Fruit fly (Drosophila melanogaster) whole organism, embryonic: ENCODE results near the gene BomBc3.
A peak's percentile ranks its signal among the peaks of the same experiment; 100 is the strongest.

Experiments
- C15 ChIP-seq: fragments of 200-800 bp; sonication (Bioruptor generic); IDR thresholded peaks from 3 replicates; pipeline ENCODE4 v1.3.6; 2022; ENCODE audit warnings: missing biosample characterization, missing genetic modification characterization
- CG10147 ChIP-seq: fragments of 200-800 bp; sonication (Bioruptor generic); optimal IDR thresholded peaks from 2 replicates; lab custom pipeline; 2019; ENCODE audit warnings: missing biosample characterization, mild to moderate bottlenecking, missing genetic modification characterization, moderate library complexity
- CG10565 ChIP-seq: fragments of 200-800 bp; sonication (Bioruptor generic); optimal IDR thresholded peaks from 3 replicates; lab custom pipeline; 2016; ENCODE audit warnings: missing biosample characterization, mild to moderate bottlenecking, missing genetic modification characterization
- CG11696 ChIP-seq: fragments of 200-800 bp; sonication (Bioruptor generic); IDR thresholded peaks from 2 replicates; pipeline ENCODE4 v1.3.6; 2022; ENCODE audit warnings: missing biosample characterization, missing genetic modification characterization
- CG1233 ChIP-seq: fragments of 200-800 bp; sonication (Bioruptor generic); optimal IDR thresholded peaks from 4 replicates; lab custom pipeline; 2018; ENCODE audit warnings: missing biosample characterization, mild to moderate bottlenecking, missing genetic modification characterization
- CG12659 ChIP-seq: fragments of 200-800 bp; sonication (Bioruptor generic); optimal IDR thresholded peaks from 3 replicates; lab custom pipeline; 2017; ENCODE audit warnings: mild to moderate bottlenecking, missing biosample characterization, missing genetic modification reagents, missing genetic modification characterization
- CG12744 ChIP-seq: fragments of 200-800 bp; sonication (Bioruptor generic); optimal IDR thresholded peaks from 2 replicates; lab custom pipeline; 2016; ENCODE audit warnings: missing biosample characterization, missing genetic modification characterization
- CG13123 ChIP-seq: fragments of 200-800 bp; sonication (Bioruptor generic); optimal IDR thresholded peaks from 2 replicates; lab custom pipeline; 2016; ENCODE audit warnings: missing biosample characterization, missing genetic modification characterization
- CG13624 ChIP-seq: fragments of 200-800 bp; sonication (Bioruptor generic); optimal IDR thresholded peaks from 2 replicates; lab custom pipeline; 2016; ENCODE audit warnings: missing biosample characterization, missing genetic modification characterization
- CG14014 ChIP-seq: fragments of 200-800 bp; sonication (Bioruptor generic); IDR thresholded peaks from 2 replicates; pipeline ENCODE4 v1.3.6; 2022; ENCODE audit warnings: missing biosample characterization, missing genetic modification characterization
- CG17186 ChIP-seq: fragments of 200-800 bp; sonication (Bioruptor generic); optimal IDR thresholded peaks from 3 replicates; lab custom pipeline; 2017; ENCODE audit warnings: missing biosample characterization, missing genetic modification reagents, missing genetic modification characterization
- CG17361 ChIP-seq: fragments of 200-800 bp; sonication (Bioruptor generic); IDR thresholded peaks from 3 replicates; pipeline ENCODE4 v1.3.6; 2022; ENCODE audit warnings: missing biosample characterization, missing genetic modification characterization
- CG17829 ChIP-seq: fragments of 200-800 bp; optimal IDR thresholded peaks from 2 replicates; lab custom pipeline; 2019; ENCODE audit warnings: missing biosample characterization, mild to moderate bottlenecking, missing genetic modification characterization, moderate library complexity
- CG1832 ChIP-seq: fragments of 200-800 bp; sonication (Bioruptor generic); optimal IDR thresholded peaks from 2 replicates; lab custom pipeline; 2017; ENCODE audit warnings: missing biosample characterization, mild to moderate bottlenecking, missing genetic modification characterization, inconsistent platforms
- CG31388 ChIP-seq: fragments of 200-800 bp; sonication (Bioruptor generic); optimal IDR thresholded peaks from 2 replicates; lab custom pipeline; 2016; ENCODE audit warnings: missing biosample characterization, missing genetic modification characterization
- CG6175 ChIP-seq: fragments of 200-800 bp; sonication (Bioruptor generic); IDR thresholded peaks from 3 replicates; pipeline ENCODE4 v1.3.6; 2022; ENCODE audit warnings: missing biosample characterization, missing genetic modification characterization
- CG6854 ChIP-seq: fragments of 200-800 bp; sonication (Bioruptor generic); optimal IDR thresholded peaks from 3 replicates; lab custom pipeline; 2017; ENCODE audit warnings: missing biosample characterization, mild to moderate bottlenecking, missing genetic modification characterization
- CG7357 ChIP-seq: fragments of 200-800 bp; sonication (Bioruptor generic); IDR thresholded peaks from 3 replicates; pipeline ENCODE4 v1.3.6; 2022; ENCODE audit warnings: missing biosample characterization, missing genetic modification characterization
- CG8290 ChIP-seq, 3 experiments: fragments of 200-800 bp; sonication (Bioruptor generic); optimal IDR thresholded peaks; 2 replicates each; lab custom pipeline; 2016 to 2019; ENCODE audit warnings: missing biosample characterization in 3 of 3, missing genetic modification characterization in 3 of 3, mild to moderate bottlenecking in 2 of 3, moderate library complexity in 1 of 3
- D ChIP-seq, 2 experiments: fragments of 200-800 bp in 1 of 2; fragments of >200 bp in 1 of 2; sonication (Bioruptor generic) in 1 of 2; optimal IDR thresholded peaks; 2 replicates in 1 of 2; 3 replicates in 1 of 2; lab custom pipeline; 2017; ENCODE audit warnings: mild to moderate bottlenecking in 1 of 2, missing biosample characterization in 1 of 2, missing genetic modification characterization in 1 of 2, missing genetic modification reagents in 1 of 2
- Elba2 ChIP-seq: fragments of 200-800 bp; sonication (Bioruptor generic); optimal IDR thresholded peaks from 3 replicates; lab custom pipeline; 2016; ENCODE audit warnings: missing biosample characterization, missing genetic modification characterization
- Gug ChIP-seq: fragments of 200-800 bp; sonication (Bioruptor generic); IDR thresholded peaks from 4 replicates; pipeline ENCODE4 v1.3.6; 2022; ENCODE audit warnings: missing biosample characterization, missing genetic modification characterization
- MTF-1 ChIP-seq: fragments of 200-800 bp; sonication (Bioruptor generic); optimal IDR thresholded peaks from 2 replicates; lab custom pipeline; 2018; ENCODE audit warnings: missing biosample characterization, mild to moderate bottlenecking, missing genetic modification characterization, borderline replicate concordance
- Oaz ChIP-seq: fragments of 200-800 bp; sonication (Bioruptor generic); IDR thresholded peaks from 2 replicates; pipeline ENCODE4 v1.3.6; 2022; ENCODE audit warnings: missing biosample characterization, missing genetic modification characterization
- Six4 ChIP-seq: fragments of 200-800 bp; sonication (Bioruptor generic); optimal IDR thresholded peaks from 2 replicates; lab custom pipeline; 2016; ENCODE audit warnings: missing biosample characterization, missing genetic modification characterization
- Ssrp ChIP-seq: fragments of 200-800 bp; sonication (Bioruptor generic); optimal IDR thresholded peaks from 2 replicates; lab custom pipeline; 2018; ENCODE audit warnings: missing biosample characterization, mild to moderate bottlenecking, missing genetic modification characterization, moderate library complexity
- Taf1 ChIP-seq: fragments of 200-800 bp; sonication (Bioruptor generic); IDR thresholded peaks from 2 replicates; pipeline ENCODE4 v1.3.6; 2022; ENCODE audit warnings: missing biosample characterization, missing genetic modification characterization
- bcd ChIP-seq: fragments of 200-800 bp; sonication (Bioruptor generic); optimal IDR thresholded peaks from 2 replicates; lab custom pipeline; 2017; ENCODE audit warnings: missing biosample characterization, mild to moderate bottlenecking, missing genetic modification characterization
- cg ChIP-seq: fragments of 200-800 bp; sonication (Bioruptor generic); optimal IDR thresholded peaks from 3 replicates; lab custom pipeline; 2019; ENCODE audit warnings: missing biosample characterization, mild to moderate bottlenecking, missing genetic modification characterization, moderate library complexity
- chinmo ChIP-seq: fragments of 200-800 bp; sonication (Bioruptor generic); IDR thresholded peaks from 4 replicates; pipeline ENCODE4 v1.3.6; 2022; ENCODE audit warnings: missing biosample characterization, missing genetic modification characterization; ENCODE audit not compliant: partially characterized antibody
- chm ChIP-seq: fragments of 200-800 bp; sonication (Bioruptor generic); IDR thresholded peaks from 2 replicates; pipeline ENCODE4 v1.3.6; 2022; ENCODE audit warnings: missing biosample characterization, missing genetic modification characterization
- corto ChIP-seq: fragments of 200-800 bp; sonication (Bioruptor generic); optimal IDR thresholded peaks from 2 replicates; lab custom pipeline; 2016; ENCODE audit warnings: missing biosample characterization, mild to moderate bottlenecking, missing genetic modification characterization, moderate library complexity
- crol ChIP-seq: fragments of 200-800 bp; sonication (Bioruptor generic); IDR thresholded peaks from 2 replicates; pipeline ENCODE4 v1.3.6; 2022; ENCODE audit warnings: missing biosample characterization, missing genetic modification characterization
- cwo ChIP-seq: fragments of 200-800 bp; sonication (Bioruptor generic); optimal IDR thresholded peaks from 3 replicates; lab custom pipeline; 2017; ENCODE audit warnings: missing biosample characterization, missing genetic modification characterization, mild to moderate bottlenecking, moderate library complexity, missing genetic modification reagents
- fru ChIP-seq: fragments of >200 bp; optimal IDR thresholded peaks from 2 replicates; lab custom pipeline; 2017
- hkb ChIP-seq, 2 experiments: fragments of 200-800 bp in 1 of 2; fragments of >200 bp in 1 of 2; sonication (Bioruptor generic) in 1 of 2; IDR thresholded peaks in 1 of 2; optimal IDR thresholded peaks in 1 of 2; 2 replicates each; pipeline versions ENCODE4 v1.3.6 to Lab custom; 2017 to 2022; ENCODE audit warnings: missing biosample characterization in 1 of 2, missing genetic modification characterization in 1 of 2
- jing ChIP-seq: fragments of 200-800 bp; sonication (Bioruptor generic); optimal IDR thresholded peaks from 2 replicates; lab custom pipeline; 2018; ENCODE audit warnings: missing biosample characterization, mild to moderate bottlenecking, missing genetic modification characterization
- klu ChIP-seq: fragments of 200-800 bp; sonication (Bioruptor generic); IDR thresholded peaks from 2 replicates; pipeline ENCODE4 v1.3.6; 2022; ENCODE audit warnings: missing biosample characterization, missing genetic modification characterization
- oc ChIP-seq: fragments of 200-800 bp; sonication (Bioruptor generic); optimal IDR thresholded peaks from 2 replicates; lab custom pipeline; 2018; ENCODE audit warnings: missing biosample characterization, mild to moderate bottlenecking, missing genetic modification characterization, moderate library complexity
- salm ChIP-seq: fragments of 200-800 bp; sonication (Bioruptor generic); optimal IDR thresholded peaks from 2 replicates; lab custom pipeline; 2018; ENCODE audit warnings: missing biosample characterization, mild to moderate bottlenecking, missing genetic modification characterization
- sc ChIP-seq, 3 experiments: fragments of >200 bp in 2 of 3; fragments of 200-800 bp in 1 of 3; sonication (Bioruptor generic) in 1 of 3; optimal IDR thresholded peaks; 2 replicates in 2 of 3; 3 replicates in 1 of 3; lab custom pipeline; 2017; ENCODE audit warnings: mild to moderate bottlenecking in 1 of 3, missing biosample characterization in 1 of 3, missing genetic modification characterization in 1 of 3, missing genetic modification reagents in 1 of 3
- sim ChIP-seq: fragments of 200-800 bp; sonication (Bioruptor generic); IDR thresholded peaks from 2 replicates; pipeline ENCODE4 v1.3.6; 2022; ENCODE audit warnings: missing biosample characterization, missing genetic modification characterization
- sima ChIP-seq: fragments of 200-800 bp; sonication (Bioruptor generic); optimal IDR thresholded peaks from 2 replicates; lab custom pipeline; 2016; ENCODE audit warnings: missing biosample characterization, missing genetic modification characterization
- sisA ChIP-seq: fragments of 200-800 bp; sonication (Bioruptor generic); IDR thresholded peaks from 2 replicates; pipeline ENCODE4 v1.3.6; 2022; ENCODE audit warnings: missing biosample characterization, missing genetic modification characterization
- tna ChIP-seq: fragments of 200-800 bp; sonication (Bioruptor generic); IDR thresholded peaks from 2 replicates; pipeline ENCODE4 v1.3.6; 2022; ENCODE audit warnings: missing biosample characterization, missing genetic modification characterization; ENCODE audit not compliant: partially characterized antibody
- usp ChIP-seq: fragments of >200 bp; optimal IDR thresholded peaks from 2 replicates; lab custom pipeline; 2017; ENCODE audit warnings: missing biosample characterization, missing genetic modification characterization
- vnd ChIP-seq: fragments of 200-800 bp; sonication (Bioruptor generic); IDR thresholded peaks from 3 replicates; pipeline ENCODE4 v1.3.6; 2022; ENCODE audit warnings: missing biosample characterization, missing genetic modification characterization; ENCODE audit not compliant: partially characterized antibody
- vvl ChIP-seq: fragments of 200-800 bp; sonication (Bioruptor generic); IDR thresholded peaks from 2 replicates; pipeline ENCODE4 v1.3.6; 2022; ENCODE audit warnings: missing biosample characterization, missing genetic modification characterization
- zfh2 ChIP-seq: fragments of 200-800 bp; sonication (Bioruptor generic); optimal IDR thresholded peaks from 2 replicates; lab custom pipeline; 2016; ENCODE audit warnings: missing biosample characterization, missing genetic modification characterization

The BomBc3 gene

DNA sequence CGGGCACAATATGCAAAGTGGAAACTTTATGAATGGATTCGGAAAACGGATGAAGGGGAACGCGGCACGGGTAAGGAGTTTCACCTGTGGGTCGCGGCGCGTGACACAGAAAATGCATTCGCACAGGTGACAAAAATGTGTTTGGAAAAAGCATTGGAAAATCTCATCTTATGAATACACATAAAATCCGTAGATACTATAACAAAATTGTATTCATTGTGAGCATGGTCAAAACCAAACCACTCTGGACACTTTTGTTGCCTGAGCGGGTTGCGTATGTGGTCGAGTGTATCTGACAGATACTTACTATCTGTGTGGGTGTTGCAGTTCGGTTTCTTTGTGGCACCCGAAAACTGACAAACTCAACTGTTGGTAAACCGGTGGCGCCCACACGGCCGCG is 47.4 kb upstream of the BomBc3 start (continued):
- no peak for TF ChIP-seq tna (GFP tag; lab: Robert Waterston, UW)
- TF ChIP-seq CG1233 = peak; percentile 24
- no peak for TF ChIP-seq Six4 (GFP tag; lab: Kevin White, UChicago)
- no peak for TF ChIP-seq sima (GFP tag; lab: Kevin White, UChicago)
- TF ChIP-seq C15 = no peak
- peak; percentile 66 for TF ChIP-seq chm (GFP tag; lab: Robert Waterston, UW)
- no peak for TF ChIP-seq CG10565 (GFP tag; lab: Kevin White, UChicago)
- TF ChIP-seq sc (optimal IDR thresholded peaks at IDR 0.05; lab: Kevin White, UChicago) = no peak
- no peak for TF ChIP-seq sc (GFP tag; optimal IDR thresholded peaks at IDR 0.05; lab: Kevin White, UChicago)
- TF ChIP-seq klu = no peak
- peak; percentile 52 for TF ChIP-seq oc (tag; lab: Kevin White, UChicago)
- no peak for TF ChIP-seq CG17186 (GFP tag; lab: Kevin White, UChicago)
- TF ChIP-seq corto (GFP tag; lab: Kevin White, UChicago) = no peak
- TF ChIP-seq CG1832 (GFP tag; lab: Kevin White, UChicago) = no peak
- TF ChIP-seq Oaz (GFP tag; lab: Robert Waterston, UW) = no peak
- TF ChIP-seq CG6175 = no peak
- TF ChIP-seq hkb (optimal IDR thresholded peaks at IDR 0.05; lab: Kevin White, UChicago) = no peak
- peak; percentile 83 for TF ChIP-seq hkb (GFP tag; IDR thresholded peaks at IDR 0.05; lab: Robert Waterston, UW)
- peak; percentile 2 for TF ChIP-seq CG13624 (GFP tag; lab: Kevin White, UChicago)
- TF ChIP-seq CG12659 (GFP tag; lab: Kevin White, UChicago) = peak; percentile 34
- peak; percentile 45 for TF ChIP-seq Ssrp
- TF ChIP-seq chinmo (GFP tag; lab: Robert Waterston, UW) = no peak
- 0 out of 3 replicates have a peak, but pooled peaks have one; percentile 42 for TF ChIP-seq CG17361 (GFP tag; lab: Robert Waterston, UW)
- peak; percentile 33 for TF ChIP-seq CG17829
- TF ChIP-seq CG31388 (GFP tag; lab: Kevin White, UChicago) = no peak
- TF ChIP-seq CG10147 = no peak
- TF ChIP-seq salm (tag; lab: Kevin White, UChicago) = no peak
- no peak for TF ChIP-seq fru
- TF ChIP-seq CG7357 (GFP tag; lab: Robert Waterston, UW) = 0 out of 3 replicates have a peak, but pooled peaks have one; percentile 17
- TF ChIP-seq Elba2 (GFP tag; lab: Kevin White, UChicago) = no peak
- TF ChIP-seq vnd (GFP tag; lab: Robert Waterston, UW) = no peak
- no peak for TF ChIP-seq zfh2 (GFP tag; lab: Kevin White, UChicago)
- no peak; the same call in 2 of the 4 replicates for TF ChIP-seq Gug (GFP tag; lab: Robert Waterston, UW)
- TF ChIP-seq sisA (GFP tag; lab: Robert Waterston, UW) = peak; percentile 59
- peak; percentile 74; the same call in 1 of the 2 replicates for TF ChIP-seq sim
- TF ChIP-seq D (optimal IDR thresholded peaks at IDR 0.05; lab: Kevin White, UChicago) = no peak
- no peak for TF ChIP-seq D (GFP tag; optimal IDR thresholded peaks at IDR 0.05; lab: Kevin White, UChicago)
- TF ChIP-seq Taf1 (GFP tag; lab: Robert Waterston, UW) = no peak
- peak; percentile 48 for TF ChIP-seq CG14014 (GFP tag; lab: Robert Waterston, UW)
- no peak for TF ChIP-seq jing
- TF ChIP-seq MTF-1 (GFP tag; lab: Kevin White, UChicago) = no peak
- TF ChIP-seq bcd (GFP tag; lab: Kevin White, UChicago) = peak; percentile 39
- TF ChIP-seq CG6854 (GFP tag; lab: Kevin White, UChicago) = no peak
- peak; percentile 55 for TF ChIP-seq cg
- TF ChIP-seq CG13123 (GFP tag; lab: Kevin White, UChicago) = no peak
- TF ChIP-seq crol (GFP tag; lab: Robert Waterston, UW) = no peak
- peak; percentile 23 for TF ChIP-seq cwo
- TF ChIP-seq vvl (GFP tag; lab: Robert Waterston, UW) = peak; percentile 89
- no peak for TF ChIP-seq CG12744
- TF ChIP-seq CG11696 = no peak
- no peak for TF ChIP-seq usp (GFP tag; lab: Kevin White, UChicago)
- TF ChIP-seq CG8290 (GFP tag; optimal IDR thresholded peaks at IDR 0.05; lab: Kevin White, UChicago) = no peak
- TF ChIP-seq CG8290 (tag; optimal IDR thresholded peaks at IDR 0.05; lab: Kevin White, UChicago) = no peak
